Worm (Caenorhabditis elegans) whole organism, midembryonic: Measurements from ENCODE around the gene C15H9.11.

Source experiments
- T22C8.4 ChIP-seq: fragments of 200-800 bp; sonication (Bioruptor generic); IDR thresholded peaks from 2 replicates; pipeline ENCODE4 v1.3.6; 2022; ENCODE audit warnings: missing genetic modification characterization, missing compliant biosample characterization
- cog-1 ChIP-seq: sonication (generic microtip); optimal IDR thresholded peaks from 2 replicates; lab custom pipeline; 2016; ENCODE audit warnings: missing genetic modification characterization, missing compliant biosample characterization
- flt-1 ChIP-seq: fragments of 200-800 bp; sonication (Bioruptor generic); IDR thresholded peaks from 2 replicates; pipeline ENCODE4 v1.3.6; 2022; ENCODE audit warnings: missing genetic modification characterization, missing compliant biosample characterization
- klf-2 ChIP-seq: fragments of 200-800 bp; sonication (Bioruptor generic); conservative IDR thresholded peaks from 2 replicates; pipeline ENCODE4 v1.3.6; 2022; ENCODE audit warnings: missing genetic modification reagents, missing genetic modification characterization, missing compliant biosample characterization
- med-1 ChIP-seq: sonication (generic microtip); optimal IDR thresholded peaks from 2 replicates; lab custom pipeline; 2017; ENCODE audit warnings: missing genetic modification characterization, mild to moderate bottlenecking, missing compliant biosample characterization, antibody characterized with exemption, missing genetic modification reagents; ENCODE audit not compliant: insufficient read depth
- ref-1 ChIP-seq: fragments of 200-800 bp; sonication (Bioruptor generic); conservative IDR thresholded peaks from 2 replicates; pipeline ENCODE4 v1.3.6; 2022; ENCODE audit warnings: missing genetic modification reagents, missing genetic modification characterization, missing compliant biosample characterization
- tab-1 ChIP-seq: fragments of 200-800 bp; sonication (Bioruptor generic); IDR thresholded peaks from 2 replicates; pipeline ENCODE4 v1.3.6; 2022; ENCODE audit warnings: missing genetic modification characterization, missing compliant biosample characterization
- ztf-23 ChIP-seq: fragments of 200-800 bp; sonication (Bioruptor generic); IDR thresholded peaks from 2 replicates; pipeline ENCODE4 v1.3.6; 2022; ENCODE audit warnings: missing genetic modification reagents, missing genetic modification characterization, missing compliant biosample characterization
- ztf-29 ChIP-seq: fragments of 200-800 bp; sonication (Bioruptor generic); IDR thresholded peaks from 2 replicates; pipeline ENCODE4 v1.3.6; 2022; ENCODE audit warnings: missing genetic modification reagents, missing genetic modification characterization, missing compliant biosample characterization

The C15H9.11 gene

ce11 chrX:6092533-6092932 lies 10.7 kb downstream of the C15H9.11 start:
- TF ChIP-seq ztf-29 (GFP tag; lab: Robert Waterston, UW) (no peak), ztf-23 (no peak), ref-1 (GFP tag; lab: Robert Waterston, UW) (no peak), med-1 (GFP tag; lab: Kevin White, UChicago) (no peak), klf-2 (no peak), cog-1 (tag; lab: Kevin White, UChicago) (no peak), tab-1 (GFP tag; lab: Robert Waterston, UW) (no peak), flt-1 (no peak), T22C8.4 (GFP tag; lab: Robert Waterston, UW) (no peak)

ce11 chrX:6091967-6092366 lies 11.2 kb downstream of the C15H9.11 start, which contains the start of gene hsp-3:
Gene hsp-3, minus strand, starts transcription at chrX:6092124.
- TF ChIP-seq flt-1 (peak; percentile 91), tab-1 (GFP tag; lab: Robert Waterston, UW) (0 out of 2 replicates have a peak, but pooled peaks have one; percentile 14), klf-2 (no peak), T22C8.4 (GFP tag; lab: Robert Waterston, UW) (no peak), ztf-29 (GFP tag; lab: Robert Waterston, UW) (no peak), ztf-23 (peak; percentile 70; the same call in 1 of the 2 replicates), ref-1 (GFP tag; lab: Robert Waterston, UW) (no peak), cog-1 (tag; lab: Kevin White, UChicago) (peak; percentile 82), med-1 (GFP tag; lab: Kevin White, UChicago) (no peak)

- TF ChIP-seq cog-1 (tag; lab: Kevin White, UChicago) (no peak), ref-1 (GFP tag; lab: Robert Waterston, UW) (no peak), ztf-23 (no peak), ztf-29 (GFP tag; lab: Robert Waterston, UW) (no peak), klf-2 (no peak), tab-1 (GFP tag; lab: Robert Waterston, UW) (no peak), flt-1 (no peak), med-1 (GFP tag; lab: Kevin White, UChicago) (no peak), T22C8.4 (GFP tag; lab: Robert Waterston, UW) (no peak)
Observed at ce11 chrX:6090779-6091178, 12.4 kb downstream of the C15H9.11 start.

DNA sequence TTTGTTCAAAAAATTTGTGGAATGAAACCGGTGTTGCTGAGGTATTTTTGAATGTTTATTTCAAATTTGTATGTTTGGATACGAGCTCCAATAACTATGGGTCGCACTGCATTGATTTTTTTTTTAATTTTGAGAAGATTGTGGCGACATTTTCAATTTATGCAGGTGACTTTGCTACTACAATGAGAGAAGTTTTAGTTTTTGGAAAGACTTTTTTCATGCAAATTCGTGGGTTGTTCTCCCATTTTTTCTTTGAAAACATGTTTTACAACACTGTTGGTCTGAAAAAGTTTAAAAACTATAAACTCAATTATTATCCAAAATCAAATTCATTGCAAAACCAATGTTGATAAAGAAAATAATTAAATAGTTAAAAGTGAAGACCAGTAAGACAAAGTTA lies 14.5 kb downstream of the C15H9.11 start:
- TF ChIP-seq ref-1 (GFP tag; lab: Robert Waterston, UW) (no peak), T22C8.4 (GFP tag; lab: Robert Waterston, UW) (no peak), tab-1 (GFP tag; lab: Robert Waterston, UW) (no peak), flt-1 (no peak), ztf-23 (no peak), ztf-29 (GFP tag; lab: Robert Waterston, UW) (no peak), klf-2 (no peak), cog-1 (tag; lab: Kevin White, UChicago) (no peak), med-1 (GFP tag; lab: Kevin White, UChicago) (no peak)

DNA sequence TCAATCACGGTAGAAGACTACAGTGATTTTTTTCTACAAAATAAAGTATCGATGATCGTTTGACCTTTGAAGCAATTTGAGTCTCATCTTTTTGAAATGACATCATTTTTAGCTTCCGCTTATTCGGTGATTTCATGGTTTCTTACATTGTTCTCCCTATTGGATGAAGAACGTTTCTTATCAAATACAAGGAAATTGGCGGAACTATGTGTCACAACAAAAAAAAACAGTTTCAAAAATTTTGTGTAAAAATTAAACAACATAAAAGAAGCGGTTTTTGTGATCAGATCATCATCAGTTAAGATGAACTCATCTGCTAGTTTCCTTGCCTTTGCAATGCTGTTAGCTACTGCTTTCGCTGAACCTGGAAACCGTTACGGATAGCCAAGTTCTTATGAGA lies 15.5 kb downstream of the C15H9.11 start, which contains the start of gene C45B2.8:
C45B2.8 (plus strand) TSS at position 301 of the 400 bp plus-strand sequence.
- no peak for TF ChIP-seq med-1 (GFP tag; lab: Kevin White, UChicago)
- no peak for TF ChIP-seq tab-1 (GFP tag; lab: Robert Waterston, UW)
- TF ChIP-seq ztf-29 (GFP tag; lab: Robert Waterston, UW): no peak
- no peak for TF ChIP-seq cog-1 (tag; lab: Kevin White, UChicago)
- no peak for TF ChIP-seq klf-2
- no peak for TF ChIP-seq flt-1
- TF ChIP-seq ztf-23: no peak
- no peak for TF ChIP-seq T22C8.4 (GFP tag; lab: Robert Waterston, UW)
- TF ChIP-seq ref-1 (GFP tag; lab: Robert Waterston, UW): no peak

DNA sequence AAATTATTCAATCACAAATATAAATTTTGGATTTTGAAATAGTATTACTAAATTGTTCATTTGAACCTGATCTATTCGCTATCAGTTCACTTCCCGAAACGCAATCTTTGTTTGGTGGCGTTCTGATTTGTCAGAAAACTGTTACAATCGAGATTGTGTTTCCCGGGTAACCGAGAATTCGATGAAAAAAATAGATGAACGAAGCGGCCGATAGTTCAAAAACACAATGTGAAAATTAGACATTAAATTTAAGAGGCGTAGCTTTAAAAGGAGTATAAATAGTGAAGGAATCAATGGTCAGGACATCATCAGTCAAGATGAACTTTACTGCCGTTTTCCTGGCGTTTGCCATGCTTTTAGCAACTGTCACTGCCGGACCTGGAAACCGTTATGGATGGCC lies 17.4 kb downstream of the C15H9.11 start, which contains the start of gene C45B2.1:
C45B2.1 (plus strand) TSS at position 301 of the 400 bp plus-strand sequence.
- no peak for TF ChIP-seq ztf-23
- TF ChIP-seq cog-1 (tag; lab: Kevin White, UChicago): no peak
- TF ChIP-seq tab-1 (GFP tag; lab: Robert Waterston, UW): no peak
- no peak for TF ChIP-seq flt-1
- TF ChIP-seq klf-2: no peak
- no peak for TF ChIP-seq T22C8.4 (GFP tag; lab: Robert Waterston, UW)
- TF ChIP-seq ref-1 (GFP tag; lab: Robert Waterston, UW): no peak
- no peak for TF ChIP-seq med-1 (GFP tag; lab: Kevin White, UChicago)
- TF ChIP-seq ztf-29 (GFP tag; lab: Robert Waterston, UW): no peak

DNA sequence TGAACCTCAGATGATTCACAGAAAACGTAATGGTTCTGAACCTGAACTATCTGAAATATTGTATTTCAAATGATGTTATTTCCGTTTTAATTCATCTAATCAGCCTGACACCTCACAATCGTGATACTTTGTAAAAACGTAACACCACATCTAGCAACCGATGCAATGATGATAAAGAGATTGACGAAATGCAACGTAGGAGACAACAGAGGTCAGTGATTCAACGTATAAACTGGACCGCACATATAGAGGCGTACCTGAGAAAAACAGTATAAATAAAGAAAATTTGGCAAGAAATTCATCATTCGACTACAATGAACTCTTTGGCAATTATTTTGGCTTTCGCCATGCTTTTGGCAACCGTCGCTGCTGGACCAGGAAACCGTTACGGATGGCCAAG lies 18.8 kb downstream of the C15H9.11 start, which contains the start of gene C45B2.2:
C45B2.2 (plus strand) TSS at position 301 of the 400 bp plus-strand sequence.
- TF ChIP-seq tab-1 (GFP tag; lab: Robert Waterston, UW) (no peak), med-1 (GFP tag; lab: Kevin White, UChicago) (no peak), cog-1 (tag; lab: Kevin White, UChicago) (no peak), T22C8.4 (GFP tag; lab: Robert Waterston, UW) (no peak), klf-2 (no peak), flt-1 (no peak), ref-1 (GFP tag; lab: Robert Waterston, UW) (no peak), ztf-29 (GFP tag; lab: Robert Waterston, UW) (no peak), ztf-23 (no peak)

DNA sequence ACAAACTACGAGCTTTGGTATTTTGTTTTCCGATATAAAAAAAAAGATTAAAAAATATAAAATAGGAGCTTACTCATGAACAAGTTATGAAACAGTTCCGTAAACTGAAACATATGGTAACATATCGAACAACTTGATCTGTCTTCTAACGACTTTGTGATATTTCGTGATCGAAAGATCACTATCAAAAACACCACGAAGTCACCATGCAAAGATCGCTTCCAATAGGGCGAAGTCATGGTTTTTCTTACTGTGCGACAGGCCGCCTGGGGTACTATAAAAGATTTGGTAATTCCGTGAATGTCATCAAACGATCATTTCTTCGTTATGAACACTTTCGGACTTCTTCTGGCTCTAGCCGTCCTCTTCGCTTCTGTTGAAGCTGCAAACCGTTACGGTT lies 20.5 kb downstream of the C15H9.11 start, which contains the start of gene C45B2.3:
C45B2.3 (plus strand) TSS at position 301 of the 400 bp plus-strand sequence.
- TF ChIP-seq ztf-29 (GFP tag; lab: Robert Waterston, UW) (no peak), klf-2 (no peak), ref-1 (GFP tag; lab: Robert Waterston, UW) (no peak), flt-1 (no peak), cog-1 (tag; lab: Kevin White, UChicago) (no peak), T22C8.4 (GFP tag; lab: Robert Waterston, UW) (no peak), ztf-23 (no peak), med-1 (GFP tag; lab: Kevin White, UChicago) (no peak), tab-1 (GFP tag; lab: Robert Waterston, UW) (no peak)

DNA sequence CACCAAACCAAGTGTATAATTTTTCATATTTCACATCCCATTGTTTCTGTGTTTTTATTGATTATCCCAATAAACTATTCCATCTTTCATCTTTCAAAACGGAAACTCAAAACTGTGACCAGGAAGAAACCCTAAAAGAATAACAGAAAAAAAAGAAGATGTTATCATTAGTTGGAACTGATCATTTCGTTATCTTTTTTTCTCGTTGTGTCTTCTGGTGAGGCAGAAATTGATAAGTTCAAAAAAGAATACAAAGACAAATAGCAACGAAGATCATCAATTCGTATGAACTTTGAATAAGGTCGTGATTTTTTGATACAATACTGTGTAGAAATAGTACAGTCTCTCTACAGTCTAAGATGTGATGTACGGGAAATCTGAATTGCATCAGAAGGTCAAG lies 21.4 kb downstream of the C15H9.11 start:
- no peak for TF ChIP-seq ztf-29 (GFP tag; lab: Robert Waterston, UW)
- TF ChIP-seq klf-2: no peak
- no peak for TF ChIP-seq T22C8.4 (GFP tag; lab: Robert Waterston, UW)
- TF ChIP-seq ref-1 (GFP tag; lab: Robert Waterston, UW): no peak
